Worm (Caenorhabditis elegans): ENCODE results near the gene srv-11.

DNA sequence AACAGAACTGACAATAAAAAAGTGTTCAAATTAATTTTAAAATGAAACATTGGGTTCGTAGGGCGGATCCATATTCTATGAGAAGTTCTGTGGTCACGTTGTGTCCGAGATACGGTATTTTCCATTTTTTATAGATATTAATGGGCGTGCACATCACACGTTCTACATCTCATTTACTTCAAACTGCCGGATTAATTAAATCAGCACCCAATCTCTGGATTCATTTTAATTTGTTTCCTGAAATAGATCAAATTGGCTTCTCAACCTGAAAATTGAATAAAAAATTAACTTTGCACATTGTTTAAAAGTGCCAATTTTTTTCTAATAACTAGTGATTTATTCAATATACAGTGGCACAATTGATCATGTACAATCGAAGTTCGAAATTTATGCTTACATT lies 29.9 kb downstream of the srv-11 start:
- no peak for TF ChIP-seq flt-1 (GFP tag; IDR thresholded peaks at IDR 0.05)
- TF ChIP-seq med-1 (GFP tag; optimal IDR thresholded peaks at IDR 0.05; ENCODE audit: insufficient read depth), result no peak
- no peak for TF ChIP-seq klf-2 (GFP tag; conservative IDR thresholded peaks at IDR 0.05)
- TF ChIP-seq T22C8.4 (GFP tag; IDR thresholded peaks at IDR 0.05), result no peak
- TF ChIP-seq ztf-29 (GFP tag; IDR thresholded peaks at IDR 0.05), result no peak

Measured in whole organism, midembryonic.